Worm (Caenorhabditis elegans) whole organism, L4 larva: ENCODE measurements around the gene EGAP4.1.

Source experiments
- F26F4.8 ChIP-seq: fragments of 200-800 bp; sonication (Bioruptor generic); conservative IDR thresholded peaks from 2 replicates; pipeline ENCODE4 v1.3.6; 2022; ENCODE audit warnings: missing genetic modification characterization, missing compliant biosample characterization
- F37D6.2 ChIP-seq: sonication (generic microtip); optimal IDR thresholded peaks from 2 replicates; lab custom pipeline; 2016; ENCODE audit warnings: mild to moderate bottlenecking, missing genetic modification characterization, missing compliant biosample characterization
- F49E8.2 ChIP-seq: sonication (generic microtip); optimal IDR thresholded peaks from 2 replicates; lab custom pipeline; 2016; ENCODE audit warnings: missing compliant biosample characterization, mild to moderate bottlenecking, missing genetic modification characterization, borderline replicate concordance
- ceh-28 ChIP-seq: fragments of 150-350 bp; optimal IDR thresholded peaks from 2 replicates; lab custom pipeline; 2014; ENCODE audit warnings: missing biosample characterization, missing genetic modification reagents, missing genetic modification characterization
- lin-13 ChIP-seq: fragments of 150-350 bp; optimal IDR thresholded peaks from 2 replicates; lab custom pipeline; 2014; ENCODE audit warnings: missing biosample characterization, missing genetic modification reagents, missing genetic modification characterization
- mxl-2 ChIP-seq: fragments of 200-800 bp; sonication (Bioruptor generic); conservative IDR thresholded peaks from 2 replicates; pipeline ENCODE4 v1.3.6; 2022; ENCODE audit warnings: missing genetic modification reagents, missing genetic modification characterization, missing compliant biosample characterization
- nhr-28 ChIP-seq: fragments of 150-350 bp; optimal IDR thresholded peaks from 2 replicates; lab custom pipeline; 2014; ENCODE audit warnings: missing biosample characterization, missing genetic modification characterization
- pha-4 ChIP-seq, 2 experiments: fragments of 150-350 bp in 1 of 2; fragments of 200-800 bp in 1 of 2; sonication (Bioruptor generic) in 1 of 2; IDR thresholded peaks in 1 of 2; optimal IDR thresholded peaks in 1 of 2; 2 replicates each; pipeline versions ENCODE4 v1.3.6 to Lab custom; 2014 to 2022; ENCODE audit warnings: missing genetic modification characterization in 2 of 2, missing genetic modification reagents in 2 of 2, missing biosample characterization in 1 of 2, missing compliant biosample characterization in 1 of 2
- pqm-1 ChIP-seq: sonication (generic microtip); optimal IDR thresholded peaks from 2 replicates; lab custom pipeline; 2017; ENCODE audit warnings: missing biosample characterization, missing genetic modification characterization
- skn-1 ChIP-seq: fragments of 150-350 bp; optimal IDR thresholded peaks from 2 replicates; lab custom pipeline; 2014; ENCODE audit warnings: missing biosample characterization, missing genetic modification characterization
- unc-130 ChIP-seq: sonication (generic microtip); optimal IDR thresholded peaks from 2 replicates; lab custom pipeline; 2016; ENCODE audit warnings: missing genetic modification reagents, missing genetic modification characterization, missing compliant biosample characterization
- unc-62 ChIP-seq, 3 experiments: fragments of 150-350 bp in 1 of 3; sonication (generic microtip); optimal IDR thresholded peaks in 2 of 3; peaks in 1 of 3; 1 replicate in 1 of 3; 2 replicates in 2 of 3; lab custom pipeline; 2014 to 2017; ENCODE audit warnings: missing biosample characterization in 3 of 3, missing genetic modification characterization in 3 of 3, missing genetic modification reagents in 3 of 3, missing genotype in 1 of 3

DNA sequence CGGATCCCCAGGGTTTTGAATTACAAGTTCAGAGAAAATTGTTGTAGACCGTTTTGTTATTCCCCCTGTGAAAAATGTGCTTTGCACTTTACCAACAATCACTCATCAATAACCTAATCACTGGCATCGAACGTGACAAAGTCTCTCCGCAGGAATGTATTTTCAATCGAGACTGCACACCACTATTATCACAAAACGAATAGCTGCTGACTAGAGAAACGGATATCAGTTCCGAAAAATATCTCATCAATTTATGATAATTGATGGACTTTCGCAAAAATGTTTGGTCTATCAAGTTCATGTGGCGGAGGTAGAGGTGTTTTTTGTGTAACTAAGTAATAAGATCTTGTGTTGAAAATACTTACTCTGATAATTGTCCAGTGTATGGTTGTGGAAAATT is 33.9 kb upstream of the EGAP4.1 start:
- TF ChIP-seq nhr-28 (tag; lab: Kevin White, UChicago) = peak; percentile 34
- no peak for TF ChIP-seq F49E8.2 (tag; lab: Kevin White, UChicago)
- no peak for TF ChIP-seq unc-62 (GFP tag; optimal IDR thresholded peaks at IDR 0.05 in 1 of 2; lab: Kevin White, UChicago)
- no peak for TF ChIP-seq unc-62 (tag; optimal IDR thresholded peaks at IDR 0.05; lab: Kevin White, UChicago)
- TF ChIP-seq ceh-28 (tag; lab: Kevin White, UChicago) = no peak
- no peak for TF ChIP-seq skn-1
- no peak for TF ChIP-seq pqm-1
- TF ChIP-seq F26F4.8 (GFP tag; lab: Robert Waterston, UW) = no peak
- no peak for TF ChIP-seq pha-4 (GFP tag; IDR thresholded peaks at IDR 0.05; lab: Robert Waterston, UW)
- no peak for TF ChIP-seq pha-4 (tag; optimal IDR thresholded peaks at IDR 0.05; lab: Kevin White, UChicago)
- TF ChIP-seq F37D6.2 (tag; lab: Kevin White, UChicago) = no peak
- no peak for TF ChIP-seq mxl-2 (GFP tag; lab: Robert Waterston, UW)
- TF ChIP-seq lin-13 = no peak
- TF ChIP-seq unc-130 (GFP tag; lab: Kevin White, UChicago) = no peak
